Fruit fly (Drosophila melanogaster) whole organism, embryonic: ENCODE measurements around the gene CG43367.

Experiments
- Antp ChIP-seq: fragments of 200-800 bp; sonication (Bioruptor generic); optimal IDR thresholded peaks from 3 replicates; lab custom pipeline; 2016; ENCODE audit warnings: missing biosample characterization, missing genetic modification characterization
- Asciz ChIP-seq: fragments of 200-800 bp; sonication (Bioruptor generic); optimal IDR thresholded peaks from 2 replicates; lab custom pipeline; 2017; ENCODE audit warnings: missing biosample characterization, mild to moderate bottlenecking, missing genetic modification characterization, missing genetic modification reagents
- Atf6 ChIP-seq: fragments of 200-800 bp; sonication (Bioruptor generic); IDR thresholded peaks from 2 replicates; pipeline ENCODE4 v1.3.6; 2022; ENCODE audit warnings: missing biosample characterization, missing genetic modification characterization
- CG10147 ChIP-seq: fragments of 200-800 bp; sonication (Bioruptor generic); optimal IDR thresholded peaks from 2 replicates; lab custom pipeline; 2019; ENCODE audit warnings: missing biosample characterization, mild to moderate bottlenecking, missing genetic modification characterization, moderate library complexity
- CG10274 ChIP-seq: fragments of 200-800 bp; sonication (Bioruptor generic); optimal IDR thresholded peaks from 3 replicates; lab custom pipeline; 2017; ENCODE audit warnings: missing biosample characterization, mild to moderate bottlenecking, missing genetic modification characterization
- CG11456 ChIP-seq: fragments of 200-800 bp; sonication (Bioruptor generic); IDR thresholded peaks from 3 replicates; pipeline ENCODE4 v1.3.6; 2022; ENCODE audit warnings: missing biosample characterization, missing genetic modification characterization
- CG11560 ChIP-seq: fragments of 200-800 bp; sonication (Bioruptor generic); IDR thresholded peaks from 3 replicates; pipeline ENCODE4 v1.3.6; 2022; ENCODE audit warnings: missing biosample characterization, missing genetic modification characterization
- CG11695 ChIP-seq: fragments of 200-800 bp; sonication (Bioruptor generic); IDR thresholded peaks from 3 replicates; pipeline ENCODE4 v1.3.6; 2022; ENCODE audit warnings: missing biosample characterization, missing genetic modification characterization
- CG12391 ChIP-seq: fragments of 200-800 bp; sonication (Bioruptor generic); optimal IDR thresholded peaks from 3 replicates; lab custom pipeline; 2018; ENCODE audit warnings: missing biosample characterization, mild to moderate bottlenecking, missing genetic modification characterization, moderate library complexity
- CG14441 ChIP-seq: fragments of 200-800 bp; sonication (Bioruptor generic); IDR thresholded peaks from 2 replicates; pipeline ENCODE4 v1.3.6; 2022; ENCODE audit warnings: missing biosample characterization, missing genetic modification characterization
- CG15269 ChIP-seq: fragments of 200-800 bp; sonication (Bioruptor generic); optimal IDR thresholded peaks from 2 replicates; lab custom pipeline; 2018; ENCODE audit warnings: missing biosample characterization, mild to moderate bottlenecking, missing genetic modification characterization, moderate library complexity
- CG16779 ChIP-seq: fragments of 200-800 bp; sonication (Bioruptor generic); IDR thresholded peaks from 2 replicates; pipeline ENCODE4 v1.3.6; 2022; ENCODE audit warnings: missing biosample characterization, missing genetic modification characterization
- CG16813 ChIP-seq: fragments of 200-800 bp; sonication (Bioruptor generic); IDR thresholded peaks from 3 replicates; pipeline ENCODE4 v1.3.6; 2022; ENCODE audit warnings: missing biosample characterization, missing genetic modification characterization; ENCODE audit not compliant: partially characterized antibody
- CG17361 ChIP-seq: fragments of 200-800 bp; sonication (Bioruptor generic); IDR thresholded peaks from 3 replicates; pipeline ENCODE4 v1.3.6; 2022; ENCODE audit warnings: missing biosample characterization, missing genetic modification characterization
- CG17802 ChIP-seq: fragments of 200-800 bp; sonication (Bioruptor generic); optimal IDR thresholded peaks from 2 replicates; lab custom pipeline; 2018; ENCODE audit warnings: missing biosample characterization, mild to moderate bottlenecking, missing genetic modification characterization, moderate library complexity
- CG18619 ChIP-seq: fragments of 200-800 bp; sonication (Bioruptor generic); optimal IDR thresholded peaks from 3 replicates; lab custom pipeline; 2017; ENCODE audit warnings: missing biosample characterization, mild to moderate bottlenecking, missing genetic modification characterization
- CG34224 ChIP-seq: fragments of 200-800 bp; sonication (Bioruptor generic); IDR thresholded peaks from 3 replicates; pipeline ENCODE4 v1.3.6; 2022; ENCODE audit warnings: missing biosample characterization, missing genetic modification characterization; ENCODE audit not compliant: partially characterized antibody
- CG6654 ChIP-seq: fragments of 200-800 bp; sonication (Bioruptor generic); optimal IDR thresholded peaks from 2 replicates; lab custom pipeline; 2017; ENCODE audit warnings: missing biosample characterization, mild to moderate bottlenecking, missing genetic modification characterization
- CG7839 ChIP-seq: fragments of 200-800 bp; sonication (Bioruptor generic); optimal IDR thresholded peaks from 3 replicates; lab custom pipeline; 2018; ENCODE audit warnings: missing biosample characterization, mild to moderate bottlenecking, missing genetic modification characterization, moderate library complexity
- CG9215 ChIP-seq: fragments of 200-800 bp; sonication (Bioruptor generic); IDR thresholded peaks from 2 replicates; pipeline ENCODE4 v1.3.6; 2022; ENCODE audit warnings: missing biosample characterization, missing genetic modification characterization
- CG9797 ChIP-seq: fragments of 200-800 bp; sonication (Bioruptor generic); optimal IDR thresholded peaks from 3 replicates; lab custom pipeline; 2018; ENCODE audit warnings: missing biosample characterization, mild to moderate bottlenecking, missing genetic modification characterization
- Fer2 ChIP-seq: fragments of 200-800 bp; sonication (Bioruptor generic); optimal IDR thresholded peaks from 2 replicates; lab custom pipeline; 2018; ENCODE audit warnings: missing biosample characterization, mild to moderate bottlenecking, missing genetic modification characterization, moderate library complexity
- HLH4C ChIP-seq: fragments of 200-800 bp; sonication (Bioruptor generic); IDR thresholded peaks from 3 replicates; pipeline ENCODE4 v1.3.6; 2022; ENCODE audit warnings: missing biosample characterization, missing genetic modification characterization; ENCODE audit not compliant: partially characterized antibody
- HLHmδ ChIP-seq: fragments of 200-800 bp; sonication (Bioruptor generic); optimal IDR thresholded peaks from 2 replicates; lab custom pipeline; 2018; ENCODE audit warnings: missing biosample characterization, mild to moderate bottlenecking, missing genetic modification characterization, moderate library complexity
- Hr51 ChIP-seq, 2 experiments: fragments of 200-800 bp; sonication (Bioruptor generic); optimal IDR thresholded peaks; 2 replicates in 1 of 2; 3 replicates in 1 of 2; lab custom pipeline; 2016 to 2018; ENCODE audit warnings: missing biosample characterization in 2 of 2, missing genetic modification characterization in 2 of 2, mild to moderate bottlenecking in 1 of 2, moderate library complexity in 1 of 2
- Sin3A ChIP-seq: fragments of >200 bp; optimal IDR thresholded peaks from 2 replicates; lab custom pipeline; 2018
- Six4 ChIP-seq: fragments of 200-800 bp; sonication (Bioruptor generic); optimal IDR thresholded peaks from 2 replicates; lab custom pipeline; 2016; ENCODE audit warnings: missing biosample characterization, missing genetic modification characterization
- TFAM ChIP-seq: fragments of 200-800 bp; sonication (Bioruptor generic); optimal IDR thresholded peaks from 2 replicates; lab custom pipeline; 2017; ENCODE audit warnings: missing biosample characterization, missing genetic modification characterization, inconsistent platforms
- al ChIP-seq: fragments of 200-800 bp; sonication (Bioruptor generic); IDR thresholded peaks from 2 replicates; pipeline ENCODE4 v1.3.6; 2022; ENCODE audit warnings: missing biosample characterization, missing genetic modification characterization
- ase ChIP-seq: fragments of 200-800 bp; sonication (Bioruptor generic); IDR thresholded peaks from 3 replicates; pipeline ENCODE4 v1.3.6; 2022; ENCODE audit warnings: missing biosample characterization, missing genetic modification characterization
- bigmax ChIP-seq: fragments of 200-800 bp; sonication (Bioruptor generic); optimal IDR thresholded peaks from 2 replicates; lab custom pipeline; 2018; ENCODE audit warnings: missing biosample characterization, mild to moderate bottlenecking, missing genetic modification characterization
- btn ChIP-seq: fragments of 200-800 bp; sonication (Bioruptor generic); optimal IDR thresholded peaks from 2 replicates; lab custom pipeline; 2016; ENCODE audit warnings: missing biosample characterization, missing genetic modification characterization
- cg ChIP-seq: fragments of 200-800 bp; sonication (Bioruptor generic); optimal IDR thresholded peaks from 3 replicates; lab custom pipeline; 2019; ENCODE audit warnings: missing biosample characterization, mild to moderate bottlenecking, missing genetic modification characterization, moderate library complexity
- crc ChIP-seq: fragments of 200-800 bp; sonication (Bioruptor generic); optimal IDR thresholded peaks from 2 replicates; lab custom pipeline; 2016; ENCODE audit warnings: missing biosample characterization, missing genetic modification characterization
- crp ChIP-seq, 2 experiments: fragments of 200-800 bp; sonication (Bioruptor generic); optimal IDR thresholded peaks; 2 replicates in 1 of 2; 3 replicates in 1 of 2; lab custom pipeline; 2017; ENCODE audit warnings: missing biosample characterization in 2 of 2, missing genetic modification characterization in 2 of 2, mild to moderate bottlenecking in 1 of 2, moderate library complexity in 1 of 2
- eve ChIP-seq, 2 experiments: fragments of >200 bp; optimal IDR thresholded peaks; 2 replicates each; lab custom pipeline; 2017; ENCODE audit warnings: missing biosample characterization in 2 of 2, missing genetic modification characterization in 2 of 2
- fru ChIP-seq: fragments of >200 bp; optimal IDR thresholded peaks from 2 replicates; lab custom pipeline; 2017
- ham ChIP-seq: fragments of 200-800 bp; sonication (Bioruptor generic); IDR thresholded peaks from 2 replicates; pipeline ENCODE4 v1.3.6; 2022; ENCODE audit warnings: missing biosample characterization, missing genetic modification characterization
- insv ChIP-seq, 2 experiments: fragments of 200-800 bp; sonication (Bioruptor generic); optimal IDR thresholded peaks; 3 replicates each; lab custom pipeline; 2016 to 2018; ENCODE audit warnings: missing biosample characterization in 2 of 2, missing genetic modification characterization in 2 of 2
- lola ChIP-seq, 3 experiments: fragments of >200 bp in 2 of 3; fragments of 200-800 bp in 1 of 3; sonication (Bioruptor generic) in 1 of 3; optimal IDR thresholded peaks; 2 replicates each; lab custom pipeline; 2017 to 2019; ENCODE audit warnings: missing biosample characterization in 3 of 3, missing genetic modification characterization in 3 of 3, mild to moderate bottlenecking in 1 of 3, moderate library complexity in 1 of 3
- nerfin-1 ChIP-seq: fragments of 200-800 bp; sonication (Bioruptor generic); optimal IDR thresholded peaks from 3 replicates; lab custom pipeline; 2019; ENCODE audit warnings: missing biosample characterization, mild to moderate bottlenecking, missing genetic modification characterization, moderate library complexity
- onecut ChIP-seq: fragments of 200-800 bp; sonication (Bioruptor generic); IDR thresholded peaks from 2 replicates; pipeline ENCODE4 v1.3.6; 2022; ENCODE audit warnings: missing biosample characterization, missing genetic modification characterization
- phol ChIP-seq: fragments of 200-800 bp; sonication (Bioruptor generic); optimal IDR thresholded peaks from 3 replicates; lab custom pipeline; 2018; ENCODE audit warnings: missing biosample characterization, mild to moderate bottlenecking, missing genetic modification characterization, moderate library complexity
- sens ChIP-seq: fragments of 200-800 bp; sonication (Bioruptor generic); peaks from one replicate; lab custom pipeline; 2016; ENCODE audit warnings: missing biosample characterization, missing genetic modification characterization
- shn ChIP-seq: fragments of 200-800 bp; sonication (Bioruptor generic); optimal IDR thresholded peaks from 3 replicates; lab custom pipeline; 2016; ENCODE audit warnings: missing biosample characterization, missing genetic modification characterization
- slp2 ChIP-seq: fragments of 200-800 bp; sonication (Bioruptor generic); optimal IDR thresholded peaks from 2 replicates; lab custom pipeline; 2016; ENCODE audit warnings: missing biosample characterization, missing genetic modification characterization
- ssp ChIP-seq: fragments of 200-800 bp; sonication (Bioruptor generic); IDR thresholded peaks from 2 replicates; pipeline ENCODE4 v1.3.6; 2022; ENCODE audit warnings: missing biosample characterization, missing genetic modification characterization
- unc-4 ChIP-seq: fragments of 200-800 bp; sonication (Bioruptor generic); IDR thresholded peaks from 2 replicates; pipeline ENCODE4 v1.3.6; 2022; ENCODE audit warnings: missing biosample characterization, missing genetic modification characterization; ENCODE audit not compliant: partially characterized antibody
- yki ChIP-seq: fragments of >200 bp; optimal IDR thresholded peaks from 3 replicates; lab custom pipeline; 2018
- z ChIP-seq: fragments of 200-800 bp; sonication (Bioruptor generic); IDR thresholded peaks from 3 replicates; pipeline ENCODE4 v1.3.6; 2022; ENCODE audit warnings: missing biosample characterization, missing genetic modification characterization
- zen2 ChIP-seq: fragments of 200-800 bp; sonication (Bioruptor generic); IDR thresholded peaks from 3 replicates; pipeline ENCODE4 v1.3.6; 2022; ENCODE audit warnings: missing biosample characterization, missing genetic modification characterization; ENCODE audit not compliant: partially characterized antibody

The CG43367 gene

dm6 chr3L:4254301-4254834, 60.6 kb downstream of the CG43367 start, which contains the start of the genes ago and CG1265 (continued):
- TF ChIP-seq z (GFP tag; lab: Robert Waterston, UW) (no peak), CG34224 (GFP tag; lab: Robert Waterston, UW) (no peak), insv (GFP tag; optimal IDR thresholded peaks at IDR 0.05; lab: Kevin White, UChicago) (peak in 1 of 2 experiments; percentile 30), CG17802 (tag; lab: Kevin White, UChicago) (no peak), CG11695 (GFP tag; lab: Robert Waterston, UW) (no peak), onecut (GFP tag; lab: Robert Waterston, UW) (no peak), Fer2 (tag; lab: Kevin White, UChicago) (peak; percentile 19), sens (GFP tag; lab: Kevin White, UChicago) (peak; percentile 52), TFAM (GFP tag; lab: Kevin White, UChicago) (no peak), CG10147 (no peak), slp2 (GFP tag; lab: Kevin White, UChicago) (no peak), HLHmδ (peak; percentile 50), lola (GFP tag; optimal IDR thresholded peaks at IDR 0.05; lab: Kevin White, UChicago) (peak in 1 of 3 experiments; percentile 52), CG17361 (GFP tag; lab: Robert Waterston, UW) (peak; percentile 83), crp (GFP tag; optimal IDR thresholded peaks at IDR 0.05; lab: Kevin White, UChicago) (no peak), yki (no peak), fru (lab: Kevin White, UChicago) (no peak), CG15269 (tag; lab: Kevin White, UChicago) (peak; percentile 52), al (no peak), shn (GFP tag; lab: Kevin White, UChicago) (no peak), Sin3A (lab: Kevin White, UChicago) (no peak), ssp (GFP tag; lab: Robert Waterston, UW) (no peak), CG16779 (GFP tag; lab: Robert Waterston, UW) (no peak), CG9215 (peak; percentile 46), HLH4C (GFP tag; lab: Robert Waterston, UW) (no peak), Six4 (no peak), Hr51 (GFP tag; optimal IDR thresholded peaks at IDR 0.05; lab: Kevin White, UChicago) (peak in 1 of 2 experiments; percentile 55), CG7839 (peak; percentile 31), CG10274 (no peak), btn (GFP tag; lab: Kevin White, UChicago) (no peak), Atf6 (GFP tag; lab: Robert Waterston, UW) (no peak), CG11456 (GFP tag; lab: Robert Waterston, UW) (peak; percentile 78), CG12391 (peak; percentile 54), unc-4 (GFP tag; lab: Robert Waterston, UW) (no peak), nerfin-1 (tag; lab: Kevin White, UChicago) (no peak), crc (GFP tag; lab: Kevin White, UChicago) (no peak), cg (GFP tag; lab: Kevin White, UChicago) (no peak), Antp (GFP tag; lab: Kevin White, UChicago) (no peak), zen2 (GFP tag; lab: Robert Waterston, UW) (no peak), CG6654 (no peak), ase (GFP tag; lab: Robert Waterston, UW) (no peak), CG9797 (GFP tag; lab: Kevin White, UChicago) (peak; percentile 46), eve (GFP tag; optimal IDR thresholded peaks at IDR 0.05; lab: Kevin White, UChicago) (no peak), ham (GFP tag; lab: Robert Waterston, UW) (no peak), Asciz (GFP tag; lab: Kevin White, UChicago) (no peak), phol (peak; percentile 51), CG11560 (tag; lab: Robert Waterston, UW) (no peak; the same call in 2 of the 3 replicates), bigmax (GFP tag; lab: Kevin White, UChicago) (no peak), CG18619 (GFP tag; lab: Kevin White, UChicago) (peak; percentile 15), CG16813 (GFP tag; lab: Robert Waterston, UW) (peak; percentile 59; the same call in 2 of the 3 replicates), CG14441 (GFP tag; lab: Robert Waterston, UW) (peak; percentile 39; the same call in 1 of the 2 replicates)
